Fruit fly (Drosophila melanogaster) S2 (cell line): ENCODE results near the gene CG4101.

Experiments
- CG8478 ChIP-seq: fragments of >200 bp; optimal IDR thresholded peaks from 2 replicates; lab custom pipeline; 2018
- CTCF ChIP-seq, 2 experiments: fragments of >200 bp; optimal IDR thresholded peaks; 2 replicates each; lab custom pipeline; 2018

DNA sequence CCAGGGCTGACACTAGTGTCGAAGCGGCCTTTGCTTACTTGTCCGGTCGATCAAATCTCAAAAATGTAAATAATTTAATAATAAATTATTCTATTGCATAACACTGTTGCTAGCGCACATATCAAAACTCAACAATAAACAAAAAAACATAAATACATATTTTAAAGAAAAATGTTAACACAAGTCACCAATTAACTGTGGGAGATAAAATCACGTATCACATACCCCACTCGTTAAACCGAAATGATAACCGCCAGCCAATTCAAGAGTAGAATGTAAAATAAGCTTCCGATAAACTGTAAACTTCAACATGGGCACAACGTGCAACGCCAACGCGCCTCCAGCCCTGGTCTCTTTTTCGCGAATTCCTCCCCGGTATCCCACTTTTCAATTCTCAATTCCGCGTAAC, 9.5 kb upstream of the CG4101 start, which contains the start of gene Arts:
- no peak for TF ChIP-seq CG8478 (lab: Kevin White, UChicago)
- TF ChIP-seq CTCF (optimal IDR thresholded peaks at IDR 0.05; lab: Kevin White, UChicago), result no peak
